Fruit fly (Drosophila melanogaster) Kc167 (cell line): ENCODE measurements around the gene dbe.

Experiments
- Myc ChIP-seq: fragments of >200 bp; optimal IDR thresholded peaks from 2 replicates; lab custom pipeline; 2017; ENCODE audit warnings: missing external identifiers
- h ChIP-seq: fragments of >200 bp; optimal IDR thresholded peaks from 3 replicates; lab custom pipeline; 2018; ENCODE audit warnings: missing external identifiers
- insv ChIP-seq: fragments of >200 bp; optimal IDR thresholded peaks from 3 replicates; lab custom pipeline; 2018; ENCODE audit warnings: missing external identifiers
- psq ChIP-seq: fragments of >200 bp; optimal IDR thresholded peaks from 2 replicates; lab custom pipeline; 2017; ENCODE audit warnings: missing external identifiers
- ttk ChIP-seq: sonication (Bioruptor generic); optimal IDR thresholded peaks from 2 replicates; lab custom pipeline; 2017; ENCODE audit warnings: missing external identifiers

dm6 chr2L:895448-895847 lies 25.8 kb upstream of the dbe start:
- TF ChIP-seq psq (no peak), h (lab: Kevin White, UChicago) (no peak), Myc (lab: Kevin White, UChicago) (no peak), ttk (lab: Kevin White, UChicago) (no peak), insv (lab: Kevin White, UChicago) (no peak)
